Fruit fly (Drosophila melanogaster) whole organism, embryonic: ENCODE data around the gene CG12171.

Source experiments
- Adf1 ChIP-seq: fragments of 200-800 bp; sonication (Bioruptor generic); IDR thresholded peaks from 2 replicates; pipeline ENCODE4 v1.3.6; 2022; ENCODE audit warnings: missing biosample characterization, missing genetic modification characterization
- CG1024 ChIP-seq: fragments of 200-800 bp; sonication (Bioruptor generic); IDR thresholded peaks from 2 replicates; pipeline ENCODE4 v1.3.6; 2022; ENCODE audit warnings: missing biosample characterization, missing genetic modification characterization
- CG10321 ChIP-seq: fragments of 200-800 bp; sonication (Bioruptor generic); IDR thresholded peaks from 2 replicates; pipeline ENCODE4 v1.3.6; 2022; ENCODE audit warnings: missing biosample characterization, missing genetic modification characterization
- CG10462 ChIP-seq: fragments of 200-800 bp; sonication (Bioruptor generic); optimal IDR thresholded peaks from 2 replicates; lab custom pipeline; 2016; ENCODE audit warnings: missing biosample characterization, missing genetic modification characterization
- CG11093 ChIP-seq: fragments of 200-800 bp; sonication (Bioruptor generic); IDR thresholded peaks from 3 replicates; pipeline ENCODE4 v1.3.6; 2022; ENCODE audit warnings: missing biosample characterization, missing genetic modification characterization
- CG12659 ChIP-seq: fragments of 200-800 bp; sonication (Bioruptor generic); optimal IDR thresholded peaks from 3 replicates; lab custom pipeline; 2017; ENCODE audit warnings: mild to moderate bottlenecking, missing biosample characterization, missing genetic modification reagents, missing genetic modification characterization
- CG13296 ChIP-seq: fragments of 200-800 bp; sonication (Bioruptor generic); optimal IDR thresholded peaks from 3 replicates; lab custom pipeline; 2018; ENCODE audit warnings: missing biosample characterization, mild to moderate bottlenecking, missing genetic modification characterization
- CG13775 ChIP-seq: fragments of 200-800 bp; sonication (Bioruptor generic); optimal IDR thresholded peaks from 3 replicates; lab custom pipeline; 2017; ENCODE audit warnings: missing biosample characterization, mild to moderate bottlenecking, missing genetic modification characterization
- CG15479 ChIP-seq: fragments of 200-800 bp; sonication (Bioruptor generic); optimal IDR thresholded peaks from 3 replicates; lab custom pipeline; 2019; ENCODE audit warnings: missing biosample characterization, mild to moderate bottlenecking, missing genetic modification characterization, moderate library complexity
- CG15514 ChIP-seq: fragments of 200-800 bp; sonication (Bioruptor generic); optimal IDR thresholded peaks from 3 replicates; lab custom pipeline; 2017; ENCODE audit warnings: missing biosample characterization, missing genetic modification characterization, mild to moderate bottlenecking, moderate library complexity, missing genetic modification reagents
- CG1603 ChIP-seq: fragments of 200-800 bp; sonication (Bioruptor generic); optimal IDR thresholded peaks from 2 replicates; lab custom pipeline; 2019; ENCODE audit warnings: missing biosample characterization, mild to moderate bottlenecking, missing genetic modification characterization, moderate library complexity
- CG2129 ChIP-seq: fragments of 200-800 bp; sonication (Bioruptor generic); IDR thresholded peaks from 2 replicates; pipeline ENCODE4 v1.3.6; 2022; ENCODE audit warnings: missing biosample characterization, missing genetic modification characterization; ENCODE audit not compliant: partially characterized antibody
- CG2199 ChIP-seq: fragments of 200-800 bp; sonication (Bioruptor generic); IDR thresholded peaks from 3 replicates; pipeline ENCODE4 v1.3.6; 2022; ENCODE audit warnings: missing biosample characterization, missing genetic modification characterization
- CG2875 ChIP-seq: fragments of 200-800 bp; sonication (Bioruptor generic); optimal IDR thresholded peaks from 2 replicates; lab custom pipeline; 2017; ENCODE audit warnings: missing biosample characterization, mild to moderate bottlenecking, missing genetic modification characterization, missing genetic modification reagents
- CG2889 ChIP-seq: fragments of 200-800 bp; sonication (Bioruptor generic); IDR thresholded peaks from 3 replicates; pipeline ENCODE4 v1.3.6; 2022; ENCODE audit warnings: missing biosample characterization, missing genetic modification characterization
- CG30020 ChIP-seq: fragments of 200-800 bp; optimal IDR thresholded peaks from 2 replicates; lab custom pipeline; 2019; ENCODE audit warnings: missing biosample characterization, mild to moderate bottlenecking, missing genetic modification characterization, moderate library complexity
- CG30431 ChIP-seq: fragments of 200-800 bp; sonication (Bioruptor generic); optimal IDR thresholded peaks from 2 replicates; lab custom pipeline; 2017; ENCODE audit warnings: missing biosample characterization, missing genetic modification characterization
- CG31388 ChIP-seq: fragments of 200-800 bp; sonication (Bioruptor generic); optimal IDR thresholded peaks from 2 replicates; lab custom pipeline; 2016; ENCODE audit warnings: missing biosample characterization, missing genetic modification characterization
- CG3726 ChIP-seq: fragments of 200-800 bp; sonication (Bioruptor generic); IDR thresholded peaks from 3 replicates; pipeline ENCODE4, ENCODE4 v1.3.6; 2022; ENCODE audit warnings: missing biosample characterization, missing genetic modification characterization
- CG3847 ChIP-seq: fragments of 200-800 bp; sonication (Bioruptor generic); IDR thresholded peaks from 2 replicates; pipeline ENCODE4 v1.3.6; 2022; ENCODE audit warnings: missing biosample characterization, missing genetic modification characterization
- CG4282 ChIP-seq: fragments of 200-800 bp; sonication (Bioruptor generic); optimal IDR thresholded peaks from 2 replicates; lab custom pipeline; 2016; ENCODE audit warnings: missing biosample characterization, missing genetic modification characterization
- CG6791 ChIP-seq: fragments of 200-800 bp; sonication (Bioruptor generic); IDR thresholded peaks from 3 replicates; pipeline ENCODE4 v1.3.6; 2022; ENCODE audit warnings: missing biosample characterization, missing genetic modification characterization; ENCODE audit not compliant: partially characterized antibody
- CG8478 ChIP-seq: fragments of >200 bp; optimal IDR thresholded peaks from 2 replicates; lab custom pipeline; 2018
- D ChIP-seq, 2 experiments: fragments of 200-800 bp in 1 of 2; fragments of >200 bp in 1 of 2; sonication (Bioruptor generic) in 1 of 2; optimal IDR thresholded peaks; 2 replicates in 1 of 2; 3 replicates in 1 of 2; lab custom pipeline; 2017; ENCODE audit warnings: mild to moderate bottlenecking in 1 of 2, missing biosample characterization in 1 of 2, missing genetic modification characterization in 1 of 2, missing genetic modification reagents in 1 of 2
- D19A ChIP-seq: fragments of 200-800 bp; optimal IDR thresholded peaks from 3 replicates; lab custom pipeline; 2019; ENCODE audit warnings: missing biosample characterization, mild to moderate bottlenecking, missing genetic modification characterization, moderate library complexity
- Ets97D ChIP-seq: fragments of 200-800 bp; sonication (Bioruptor generic); optimal IDR thresholded peaks from 3 replicates; lab custom pipeline; 2016; ENCODE audit warnings: missing biosample characterization, missing genetic modification characterization
- Gsc ChIP-seq: fragments of 200-800 bp; sonication (Bioruptor generic); IDR thresholded peaks from 2 replicates; pipeline ENCODE4 v1.3.6; 2022; ENCODE audit warnings: missing biosample characterization, missing genetic modification characterization
- Hr3 ChIP-seq: fragments of 200-800 bp; sonication (Bioruptor generic); optimal IDR thresholded peaks from 3 replicates; lab custom pipeline; 2016; ENCODE audit warnings: missing biosample characterization, missing genetic modification characterization
- Hr78 ChIP-seq, 2 experiments: fragments of 200-800 bp in 1 of 2; fragments of >200 bp in 1 of 2; sonication (Bioruptor generic) in 1 of 2; optimal IDR thresholded peaks; 2 replicates each; lab custom pipeline; 2017 to 2019; ENCODE audit warnings: missing biosample characterization in 2 of 2, missing genetic modification characterization in 2 of 2, mild to moderate bottlenecking in 1 of 2, moderate library complexity in 1 of 2
- Med ChIP-seq: fragments of 200-800 bp; sonication (Bioruptor generic); peaks from one replicate; lab custom pipeline; 2016; ENCODE audit warnings: missing biosample characterization, missing genetic modification characterization, mild to moderate bottlenecking, inconsistent platforms, moderate library complexity
- Rfx ChIP-seq: fragments of 200-800 bp; sonication (Bioruptor generic); IDR thresholded peaks from 2 replicates; pipeline ENCODE4 v1.3.6; 2022; ENCODE audit warnings: missing biosample characterization, missing genetic modification characterization
- Scr ChIP-seq: fragments of 200-800 bp; sonication (Bioruptor generic); IDR thresholded peaks from 2 replicates; pipeline ENCODE4 v1.3.6; 2022; ENCODE audit warnings: missing biosample characterization, missing genetic modification characterization; ENCODE audit not compliant: partially characterized antibody
- Stat92E ChIP-seq, 3 experiments: fragments of >200 bp in 2 of 3; fragments of 200-800 bp in 1 of 3; sonication (Bioruptor generic) in 1 of 3; optimal IDR thresholded peaks; 2 replicates each; lab custom pipeline; 2017 to 2019; ENCODE audit warnings: missing biosample characterization in 3 of 3, missing genetic modification characterization in 3 of 3, mild to moderate bottlenecking in 1 of 3, moderate library complexity in 1 of 3
- Xbp1 ChIP-seq: fragments of 200-800 bp; sonication (Bioruptor generic); optimal IDR thresholded peaks from 3 replicates; lab custom pipeline; 2016; ENCODE audit warnings: missing biosample characterization, mild to moderate bottlenecking, missing genetic modification characterization
- ash1 ChIP-seq: fragments of 200-800 bp; sonication (Bioruptor generic); optimal IDR thresholded peaks from 2 replicates; lab custom pipeline; 2018; ENCODE audit warnings: missing biosample characterization, mild to moderate bottlenecking, missing genetic modification characterization
- disco-r ChIP-seq: fragments of 200-800 bp; sonication (Bioruptor generic); optimal IDR thresholded peaks from 2 replicates; lab custom pipeline; 2016; ENCODE audit warnings: missing biosample characterization, missing genetic modification characterization
- dysf ChIP-seq: fragments of 200-800 bp; sonication (Bioruptor generic); IDR thresholded peaks from 3 replicates; pipeline ENCODE4 v1.3.6; 2022; ENCODE audit warnings: missing biosample characterization, missing genetic modification characterization
- exex ChIP-seq: fragments of 200-800 bp; sonication (Bioruptor generic); optimal IDR thresholded peaks from 4 replicates; lab custom pipeline; 2018; ENCODE audit warnings: missing biosample characterization, mild to moderate bottlenecking, missing genetic modification characterization, moderate library complexity
- fd102C ChIP-seq: fragments of 200-800 bp; sonication (Bioruptor generic); optimal IDR thresholded peaks from 2 replicates; lab custom pipeline; 2018; ENCODE audit warnings: missing biosample characterization, mild to moderate bottlenecking, missing genetic modification characterization, moderate library complexity
- fru ChIP-seq: fragments of >200 bp; optimal IDR thresholded peaks from 2 replicates; lab custom pipeline; 2017
- gcm ChIP-seq: fragments of 200-800 bp; sonication (Bioruptor generic); optimal IDR thresholded peaks from 2 replicates; lab custom pipeline; 2019; ENCODE audit warnings: missing biosample characterization, mild to moderate bottlenecking, missing genetic modification characterization, moderate library complexity
- knrl ChIP-seq: fragments of 200-800 bp; sonication (Bioruptor generic); IDR thresholded peaks from 3 replicates; pipeline ENCODE4 v1.3.6; 2022; ENCODE audit warnings: missing biosample characterization, missing genetic modification characterization; ENCODE audit not compliant: partially characterized antibody
- lbe ChIP-seq: fragments of 200-800 bp; sonication (Bioruptor generic); optimal IDR thresholded peaks from 2 replicates; lab custom pipeline; 2016; ENCODE audit warnings: missing biosample characterization, mild to moderate bottlenecking, missing genetic modification characterization
- nerfin-1 ChIP-seq: fragments of 200-800 bp; sonication (Bioruptor generic); optimal IDR thresholded peaks from 3 replicates; lab custom pipeline; 2019; ENCODE audit warnings: missing biosample characterization, mild to moderate bottlenecking, missing genetic modification characterization, moderate library complexity
- pzg ChIP-seq: fragments of 200-800 bp; sonication (Bioruptor generic); optimal IDR thresholded peaks from 3 replicates; lab custom pipeline; 2018; ENCODE audit warnings: missing biosample characterization, mild to moderate bottlenecking, missing genetic modification characterization, moderate library complexity
- run ChIP-seq: fragments of 200-800 bp; sonication (Bioruptor generic); optimal IDR thresholded peaks from 3 replicates; lab custom pipeline; 2018; ENCODE audit warnings: missing biosample characterization, mild to moderate bottlenecking, missing genetic modification characterization
- slou ChIP-seq: fragments of 200-800 bp; sonication (Bioruptor generic); optimal IDR thresholded peaks from 3 replicates; lab custom pipeline; 2016; ENCODE audit warnings: missing biosample characterization, missing genetic modification characterization
- so ChIP-seq: fragments of 200-800 bp; sonication (Bioruptor generic); IDR thresholded peaks from 3 replicates; pipeline ENCODE4 v1.3.6; 2022; ENCODE audit warnings: missing biosample characterization, missing genetic modification characterization
- stwl ChIP-seq: fragments of 200-800 bp; sonication (Bioruptor generic); optimal IDR thresholded peaks from 3 replicates; lab custom pipeline; 2018; ENCODE audit warnings: missing biosample characterization, mild to moderate bottlenecking, missing genetic modification characterization, moderate library complexity
- sug ChIP-seq: fragments of 200-800 bp; optimal IDR thresholded peaks from 2 replicates; lab custom pipeline; 2019; ENCODE audit warnings: missing biosample characterization, mild to moderate bottlenecking, missing genetic modification characterization, moderate library complexity
- trh ChIP-seq: fragments of 200-800 bp; sonication (Bioruptor generic); optimal IDR thresholded peaks from 2 replicates; lab custom pipeline; 2016; ENCODE audit warnings: missing biosample characterization, missing genetic modification characterization

CG12171 gene

dm6 chr3R:5613114-5613443 is 20.3 kb upstream of the CG12171 start, which contains the start of gene Atu (continued):
- TF ChIP-seq dysf: no peak
- TF ChIP-seq Scr (GFP tag; lab: Robert Waterston, UW): peak; percentile 94
- TF ChIP-seq D (optimal IDR thresholded peaks at IDR 0.05; lab: Kevin White, UChicago): no peak
- TF ChIP-seq D (GFP tag; optimal IDR thresholded peaks at IDR 0.05; lab: Kevin White, UChicago): no peak
- peak; percentile 35 for TF ChIP-seq CG13775 (GFP tag; lab: Kevin White, UChicago)
- no peak for TF ChIP-seq CG1024 (GFP tag; lab: Robert Waterston, UW)
- peak; percentile 33 for TF ChIP-seq D19A
- no peak for TF ChIP-seq exex (tag; lab: Kevin White, UChicago)
- TF ChIP-seq CG2889 (GFP tag; lab: Robert Waterston, UW): no peak
- peak; percentile 41; the same call in 1 of the 2 replicates for TF ChIP-seq Rfx (GFP tag; lab: Robert Waterston, UW)
- no peak for TF ChIP-seq CG8478 (lab: Kevin White, UChicago)
- TF ChIP-seq CG6791 (GFP tag; lab: Robert Waterston, UW): peak; percentile 84
- no peak for TF ChIP-seq CG2199 (GFP tag; lab: Robert Waterston, UW)
- TF ChIP-seq slou (GFP tag; lab: Kevin White, UChicago): no peak
- peak; percentile 62 for TF ChIP-seq CG3847
- TF ChIP-seq CG10462 (GFP tag; lab: Kevin White, UChicago): no peak
- peak; percentile 68 for TF ChIP-seq CG1603 (tag; lab: Kevin White, UChicago)
- TF ChIP-seq Stat92E (GFP tag; optimal IDR thresholded peaks at IDR 0.05; lab: Kevin White, UChicago): no peak
- no peak for TF ChIP-seq fd102C (GFP tag; lab: Kevin White, UChicago)
- no peak for TF ChIP-seq gcm (GFP tag; lab: Kevin White, UChicago)
- TF ChIP-seq CG2129 (GFP tag; lab: Robert Waterston, UW): peak; percentile 89
- TF ChIP-seq Xbp1 (GFP tag; lab: Kevin White, UChicago): peak; percentile 47
- TF ChIP-seq CG15479 (GFP tag; lab: Kevin White, UChicago): no peak
- no peak for TF ChIP-seq CG30431 (GFP tag; lab: Kevin White, UChicago)
- peak; percentile 71 for TF ChIP-seq CG15514 (GFP tag; lab: Kevin White, UChicago)
- TF ChIP-seq knrl (GFP tag; lab: Robert Waterston, UW): peak; percentile 94
- no peak for TF ChIP-seq CG2875 (GFP tag; lab: Kevin White, UChicago)
- TF ChIP-seq Adf1 (GFP tag; lab: Robert Waterston, UW): no peak
- no peak for TF ChIP-seq trh
- TF ChIP-seq CG4282: no peak
- TF ChIP-seq Hr3 (GFP tag; lab: Kevin White, UChicago): peak; percentile 42
- peak in 1 of 2 experiments; percentile 22 for TF ChIP-seq Hr78 (GFP tag; optimal IDR thresholded peaks at IDR 0.05; lab: Kevin White, UChicago)
- peak; percentile 54 for TF ChIP-seq lbe
- TF ChIP-seq fru (lab: Kevin White, UChicago): no peak
- TF ChIP-seq CG31388 (GFP tag; lab: Kevin White, UChicago): no peak
- TF ChIP-seq pzg (GFP tag; lab: Kevin White, UChicago): peak; percentile 84
- TF ChIP-seq CG10321 (GFP tag; lab: Robert Waterston, UW): no peak
- TF ChIP-seq stwl (tag; lab: Kevin White, UChicago): peak; percentile 60
- peak; percentile 18 for TF ChIP-seq nerfin-1 (tag; lab: Kevin White, UChicago)
- no peak for TF ChIP-seq so
- TF ChIP-seq sug: peak; percentile 64
- TF ChIP-seq ash1: no peak
- peak; percentile 66 for TF ChIP-seq Ets97D (GFP tag; lab: Kevin White, UChicago)
- no peak for TF ChIP-seq CG11093 (GFP tag; lab: Robert Waterston, UW)
- no peak for TF ChIP-seq CG13296 (GFP tag; lab: Kevin White, UChicago)
- TF ChIP-seq CG12659 (GFP tag; lab: Kevin White, UChicago): peak; percentile 74
- no peak for TF ChIP-seq CG3726 (GFP tag; lab: Robert Waterston, UW)
- TF ChIP-seq disco-r: no peak
- no peak for TF ChIP-seq run
- no peak for TF ChIP-seq Gsc (GFP tag; lab: Robert Waterston, UW)
- peak; percentile 91 for TF ChIP-seq Med (GFP tag; lab: Kevin White, UChicago)
- peak; percentile 58 for TF ChIP-seq CG30020 (tag; lab: Kevin White, UChicago)
